Fruit fly (Drosophila melanogaster) whole organism, embryonic: Measurements from ENCODE around the gene CG7231.

ENCODE experiments used
- Adf1 ChIP-seq: fragments of 200-800 bp; sonication (Bioruptor generic); IDR thresholded peaks from 2 replicates; pipeline ENCODE4 v1.3.6; 2022; ENCODE audit warnings: missing biosample characterization, missing genetic modification characterization
- BtbVII ChIP-seq: fragments of 200-800 bp; sonication (Bioruptor generic); optimal IDR thresholded peaks from 3 replicates; lab custom pipeline; 2017; ENCODE audit warnings: missing biosample characterization, mild to moderate bottlenecking, missing genetic modification characterization
- Bteb2 ChIP-seq: fragments of 200-800 bp; sonication (Bioruptor generic); optimal IDR thresholded peaks from 2 replicates; lab custom pipeline; 2016; ENCODE audit warnings: missing biosample characterization, missing genetic modification characterization
- CG10543 ChIP-seq: fragments of 200-800 bp; sonication (Bioruptor generic); optimal IDR thresholded peaks from 3 replicates; lab custom pipeline; 2017; ENCODE audit warnings: missing biosample characterization, mild to moderate bottlenecking, missing genetic modification characterization, moderate library complexity
- CG11247 ChIP-seq: fragments of 200-800 bp; sonication (Bioruptor generic); IDR thresholded peaks from 2 replicates; pipeline ENCODE4 v1.3.6; 2022; ENCODE audit warnings: missing biosample characterization, missing genetic modification characterization
- CG11504 ChIP-seq: fragments of 200-800 bp; sonication (Bioruptor generic); optimal IDR thresholded peaks from 3 replicates; lab custom pipeline; 2019; ENCODE audit warnings: missing biosample characterization, mild to moderate bottlenecking, missing genetic modification characterization, moderate library complexity
- CG12236 ChIP-seq: fragments of 200-800 bp; sonication (Bioruptor generic); optimal IDR thresholded peaks from 2 replicates; lab custom pipeline; 2016; ENCODE audit warnings: missing biosample characterization, missing genetic modification characterization
- CG12299 ChIP-seq: fragments of 200-800 bp; sonication (Bioruptor generic); optimal IDR thresholded peaks from 2 replicates; lab custom pipeline; 2018; ENCODE audit warnings: missing biosample characterization, mild to moderate bottlenecking, missing genetic modification characterization
- CG12391 ChIP-seq: fragments of 200-800 bp; sonication (Bioruptor generic); optimal IDR thresholded peaks from 3 replicates; lab custom pipeline; 2018; ENCODE audit warnings: missing biosample characterization, mild to moderate bottlenecking, missing genetic modification characterization, moderate library complexity
- CG12659 ChIP-seq: fragments of 200-800 bp; sonication (Bioruptor generic); optimal IDR thresholded peaks from 3 replicates; lab custom pipeline; 2017; ENCODE audit warnings: mild to moderate bottlenecking, missing biosample characterization, missing genetic modification reagents, missing genetic modification characterization
- CG12769 ChIP-seq: fragments of 200-800 bp; sonication (Bioruptor generic); optimal IDR thresholded peaks from 2 replicates; lab custom pipeline; 2019; ENCODE audit warnings: missing biosample characterization, mild to moderate bottlenecking, missing genetic modification characterization, moderate library complexity
- CG13894 ChIP-seq: fragments of 200-800 bp; sonication (Bioruptor generic); optimal IDR thresholded peaks from 3 replicates; lab custom pipeline; 2018; ENCODE audit warnings: missing biosample characterization, mild to moderate bottlenecking, missing genetic modification characterization, moderate library complexity
- CG14710 ChIP-seq: fragments of 200-800 bp; sonication (Bioruptor generic); optimal IDR thresholded peaks from 3 replicates; lab custom pipeline; 2019; ENCODE audit warnings: missing biosample characterization, mild to moderate bottlenecking, missing genetic modification characterization, moderate library complexity
- CG16813 ChIP-seq: fragments of 200-800 bp; sonication (Bioruptor generic); IDR thresholded peaks from 3 replicates; pipeline ENCODE4 v1.3.6; 2022; ENCODE audit warnings: missing biosample characterization, missing genetic modification characterization; ENCODE audit not compliant: partially characterized antibody
- CG17186 ChIP-seq: fragments of 200-800 bp; sonication (Bioruptor generic); optimal IDR thresholded peaks from 3 replicates; lab custom pipeline; 2017; ENCODE audit warnings: missing biosample characterization, missing genetic modification reagents, missing genetic modification characterization
- CG17359 ChIP-seq: fragments of 200-800 bp; sonication (Bioruptor generic); optimal IDR thresholded peaks from 3 replicates; lab custom pipeline; 2018; ENCODE audit warnings: missing biosample characterization, mild to moderate bottlenecking, missing genetic modification characterization, moderate library complexity
- CG17802 ChIP-seq: fragments of 200-800 bp; sonication (Bioruptor generic); optimal IDR thresholded peaks from 2 replicates; lab custom pipeline; 2018; ENCODE audit warnings: missing biosample characterization, mild to moderate bottlenecking, missing genetic modification characterization, moderate library complexity
- CG18262 ChIP-seq: fragments of 200-800 bp; optimal IDR thresholded peaks from 3 replicates; lab custom pipeline; 2019; ENCODE audit warnings: missing biosample characterization, mild to moderate bottlenecking, missing genetic modification characterization, moderate library complexity
- CG2116 ChIP-seq: fragments of 200-800 bp; sonication (Bioruptor generic); optimal IDR thresholded peaks from 3 replicates; lab custom pipeline; 2018; ENCODE audit warnings: missing biosample characterization, mild to moderate bottlenecking, missing genetic modification characterization
- CG31388 ChIP-seq: fragments of 200-800 bp; sonication (Bioruptor generic); optimal IDR thresholded peaks from 2 replicates; lab custom pipeline; 2016; ENCODE audit warnings: missing biosample characterization, missing genetic modification characterization
- CG3995 ChIP-seq: fragments of 200-800 bp; sonication (Bioruptor generic); optimal IDR thresholded peaks from 3 replicates; lab custom pipeline; 2016; ENCODE audit warnings: missing biosample characterization, missing genetic modification characterization
- CG4282 ChIP-seq: fragments of 200-800 bp; sonication (Bioruptor generic); optimal IDR thresholded peaks from 2 replicates; lab custom pipeline; 2016; ENCODE audit warnings: missing biosample characterization, missing genetic modification characterization
- CG4730 ChIP-seq: fragments of 200-800 bp; sonication (Bioruptor generic); IDR thresholded peaks from 2 replicates; pipeline ENCODE4 v1.3.6; 2022; ENCODE audit warnings: missing biosample characterization, missing genetic modification characterization
- CG5245 ChIP-seq: fragments of 200-800 bp; sonication (Bioruptor generic); optimal IDR thresholded peaks from 3 replicates; lab custom pipeline; 2016; ENCODE audit warnings: missing biosample characterization, missing genetic modification characterization
- CG6813 ChIP-seq: fragments of 200-800 bp; sonication (Bioruptor generic); optimal IDR thresholded peaks from 2 replicates; lab custom pipeline; 2017; ENCODE audit warnings: missing biosample characterization, missing genetic modification characterization, mild to moderate bottlenecking, moderate library complexity, missing genetic modification reagents
- CG8924 ChIP-seq: fragments of 200-800 bp; optimal IDR thresholded peaks from 3 replicates; lab custom pipeline; 2019; ENCODE audit warnings: missing biosample characterization, mild to moderate bottlenecking, missing genetic modification characterization, moderate library complexity
- Camta ChIP-seq: fragments of 200-800 bp; sonication (Bioruptor generic); optimal IDR thresholded peaks from 2 replicates; lab custom pipeline; 2016; ENCODE audit warnings: missing biosample characterization, missing genetic modification characterization
- ERR ChIP-seq: fragments of 200-800 bp; sonication (Bioruptor generic); optimal IDR thresholded peaks from 2 replicates; lab custom pipeline; 2016; ENCODE audit warnings: missing biosample characterization, missing genetic modification characterization
- HLH4C ChIP-seq: fragments of 200-800 bp; sonication (Bioruptor generic); IDR thresholded peaks from 3 replicates; pipeline ENCODE4 v1.3.6; 2022; ENCODE audit warnings: missing biosample characterization, missing genetic modification characterization; ENCODE audit not compliant: partially characterized antibody
- Oaz ChIP-seq: fragments of 200-800 bp; sonication (Bioruptor generic); IDR thresholded peaks from 2 replicates; pipeline ENCODE4 v1.3.6; 2022; ENCODE audit warnings: missing biosample characterization, missing genetic modification characterization
- PHDP ChIP-seq: fragments of 200-800 bp; sonication (Bioruptor generic); optimal IDR thresholded peaks from 3 replicates; lab custom pipeline; 2018; ENCODE audit warnings: missing biosample characterization, mild to moderate bottlenecking, missing genetic modification characterization, moderate library complexity
- Poxn ChIP-seq: fragments of 200-800 bp; sonication (Bioruptor generic); IDR thresholded peaks from 2 replicates; pipeline ENCODE4 v1.3.6; 2022; ENCODE audit warnings: missing biosample characterization, missing genetic modification characterization
- crc ChIP-seq: fragments of 200-800 bp; sonication (Bioruptor generic); optimal IDR thresholded peaks from 2 replicates; lab custom pipeline; 2016; ENCODE audit warnings: missing biosample characterization, missing genetic modification characterization
- ewg ChIP-seq: fragments of 200-800 bp; sonication (Bioruptor generic); optimal IDR thresholded peaks from 3 replicates; lab custom pipeline; 2017; ENCODE audit warnings: mild to moderate bottlenecking, missing biosample characterization, missing genetic modification reagents, missing genetic modification characterization
- eyg ChIP-seq: fragments of 200-800 bp; sonication (Bioruptor generic); optimal IDR thresholded peaks from 3 replicates; lab custom pipeline; 2016; ENCODE audit warnings: missing biosample characterization, missing genetic modification characterization
- fd64A ChIP-seq: fragments of 200-800 bp; sonication (Bioruptor generic); optimal IDR thresholded peaks from 3 replicates; lab custom pipeline; 2018; ENCODE audit warnings: missing biosample characterization, mild to moderate bottlenecking, missing genetic modification characterization
- insv ChIP-seq, 2 experiments: fragments of 200-800 bp; sonication (Bioruptor generic); optimal IDR thresholded peaks; 3 replicates each; lab custom pipeline; 2016 to 2018; ENCODE audit warnings: missing biosample characterization in 2 of 2, missing genetic modification characterization in 2 of 2
- ken ChIP-seq: fragments of 200-800 bp; sonication (Bioruptor generic); IDR thresholded peaks from 3 replicates; pipeline ENCODE4 v1.3.6; 2022; ENCODE audit warnings: missing biosample characterization, missing genetic modification characterization
- maf-S ChIP-seq: fragments of 200-800 bp; sonication (Bioruptor generic); optimal IDR thresholded peaks from 2 replicates; lab custom pipeline; 2016; ENCODE audit warnings: missing biosample characterization, missing genetic modification characterization
- nom ChIP-seq: fragments of 200-800 bp; sonication (Bioruptor generic); optimal IDR thresholded peaks from 2 replicates; lab custom pipeline; 2017; ENCODE audit warnings: missing biosample characterization, missing genetic modification characterization, mild to moderate bottlenecking, moderate library complexity, missing genetic modification reagents
- pan ChIP-seq, 4 experiments: fragments of >200 bp in 3 of 4; fragments of 200-800 bp in 1 of 4; sonication (Bioruptor generic) in 1 of 4; optimal IDR thresholded peaks in 3 of 4; IDR thresholded peaks in 1 of 4; 2 replicates each; pipeline versions ENCODE4 v1.3.6 to Lab custom; 2017 to 2022; ENCODE audit warnings: missing biosample characterization in 2 of 4, missing genetic modification characterization in 2 of 4, mixed read lengths in 1 of 4
- rib ChIP-seq: fragments of 200-800 bp; sonication (Bioruptor generic); IDR thresholded peaks from 2 replicates; pipeline ENCODE4 v1.3.6; 2022; ENCODE audit warnings: missing biosample characterization, missing genetic modification characterization
- sc ChIP-seq, 3 experiments: fragments of >200 bp in 2 of 3; fragments of 200-800 bp in 1 of 3; sonication (Bioruptor generic) in 1 of 3; optimal IDR thresholded peaks; 2 replicates in 2 of 3; 3 replicates in 1 of 3; lab custom pipeline; 2017; ENCODE audit warnings: mild to moderate bottlenecking in 1 of 3, missing biosample characterization in 1 of 3, missing genetic modification characterization in 1 of 3, missing genetic modification reagents in 1 of 3
- tin ChIP-seq: fragments of 200-800 bp; sonication (Bioruptor generic); optimal IDR thresholded peaks from 3 replicates; lab custom pipeline; 2016; ENCODE audit warnings: missing biosample characterization, missing genetic modification characterization
- usp ChIP-seq: fragments of >200 bp; optimal IDR thresholded peaks from 2 replicates; lab custom pipeline; 2017; ENCODE audit warnings: missing biosample characterization, missing genetic modification characterization
- z ChIP-seq: fragments of 200-800 bp; sonication (Bioruptor generic); IDR thresholded peaks from 3 replicates; pipeline ENCODE4 v1.3.6; 2022; ENCODE audit warnings: missing biosample characterization, missing genetic modification characterization
- zen ChIP-seq: fragments of 200-800 bp; sonication (Bioruptor generic); optimal IDR thresholded peaks from 3 replicates; lab custom pipeline; 2018; ENCODE audit warnings: missing biosample characterization, mild to moderate bottlenecking, missing genetic modification characterization, moderate library complexity
- zfh2 ChIP-seq: fragments of 200-800 bp; sonication (Bioruptor generic); optimal IDR thresholded peaks from 2 replicates; lab custom pipeline; 2016; ENCODE audit warnings: missing biosample characterization, missing genetic modification characterization

Gene CG7231

dm6 chr2L:7957068-7957868, 26.5 kb upstream of the CG7231 start (continued):
- TF ChIP-seq z (no peak), CG16813 (no peak), CG17802 (tag; lab: Kevin White, UChicago) (no peak), CG5245 (GFP tag; lab: Kevin White, UChicago) (no peak), Bteb2 (peak; percentile 28), ewg (peak; percentile 62), ERR (no peak), CG4730 (GFP tag; lab: Robert Waterston, UW) (no peak), insv (GFP tag; optimal IDR thresholded peaks at IDR 0.05; lab: Kevin White, UChicago) (no peak), CG14710 (tag; lab: Kevin White, UChicago) (no peak), CG17359 (tag; lab: Kevin White, UChicago) (peak; percentile 35), CG12659 (GFP tag; lab: Kevin White, UChicago) (peak; percentile 61), zfh2 (no peak), CG11504 (tag; lab: Kevin White, UChicago) (peak; percentile 88), CG31388 (GFP tag; lab: Kevin White, UChicago) (no peak), tin (peak; percentile 46), CG12236 (GFP tag; lab: Kevin White, UChicago) (no peak), CG12769 (tag; lab: Kevin White, UChicago) (no peak), Poxn (GFP tag; lab: Robert Waterston, UW) (no peak), CG6813 (no peak), CG8924 (tag; lab: Kevin White, UChicago) (peak; percentile 66), CG12391 (tag; lab: Kevin White, UChicago) (peak; percentile 39), BtbVII (peak; percentile 24), zen (tag; lab: Kevin White, UChicago) (no peak), CG11247 (GFP tag; lab: Robert Waterston, UW) (no peak), nom (no peak), maf-S (GFP tag; lab: Kevin White, UChicago) (no peak), Camta (GFP tag; lab: Kevin White, UChicago) (peak; percentile 5), eyg (GFP tag; lab: Kevin White, UChicago) (no peak), Adf1 (GFP tag; lab: Robert Waterston, UW) (no peak), sc (optimal IDR thresholded peaks at IDR 0.05; lab: Kevin White, UChicago) (no peak), sc (GFP tag; optimal IDR thresholded peaks at IDR 0.05; lab: Kevin White, UChicago) (no peak), ken (GFP tag; lab: Robert Waterston, UW) (0 out of 3 replicates have a peak, but pooled peaks have one; percentile 33), CG10543 (no peak), crc (no peak), usp (no peak), rib (GFP tag; lab: Robert Waterston, UW) (no peak), CG4282 (GFP tag; lab: Kevin White, UChicago) (no peak), CG12299 (tag; lab: Kevin White, UChicago) (peak; percentile 6), CG13894 (no peak), HLH4C (no peak), fd64A (GFP tag; lab: Kevin White, UChicago) (no peak), pan (optimal IDR thresholded peaks at IDR 0.05; lab: Kevin White, UChicago) (no peak), pan (GFP tag; optimal IDR thresholded peaks at IDR 0.05 in 1 of 2, IDR thresholded peaks at IDR 0.05 in 1 of 2) (peak in 1 of 2 experiments; percentile 18), CG2116 (GFP tag; lab: Kevin White, UChicago) (peak; percentile 0), CG3995 (GFP tag; lab: Kevin White, UChicago) (no peak), CG17186 (GFP tag; lab: Kevin White, UChicago) (no peak), CG18262 (tag; lab: Kevin White, UChicago) (peak; percentile 61), PHDP (tag; lab: Kevin White, UChicago) (peak; percentile 57), Oaz (GFP tag; lab: Robert Waterston, UW) (peak; percentile 49)
